Fruit fly (Drosophila melanogaster) whole organism, wandering third instar larva: Measurements from ENCODE around the gene tub.

ENCODE experiments used
- CG32264 ChIP-seq: fragments of 200-800 bp; sonication (Bioruptor generic); optimal IDR thresholded peaks from 2 replicates; lab custom pipeline; 2016; ENCODE audit warnings: missing biosample characterization, missing genetic modification characterization
- Mio ChIP-seq: sonication (Bioruptor generic); optimal IDR thresholded peaks from 2 replicates; lab custom pipeline; 2016; ENCODE audit warnings: missing biosample characterization, missing genetic modification characterization
- Rel ChIP-seq, 2 experiments: fragments of 200-800 bp; sonication (Bioruptor generic) in 1 of 2; optimal IDR thresholded peaks; 2 replicates in 1 of 2; 3 replicates in 1 of 2; lab custom pipeline; 2016 to 2019; ENCODE audit warnings: mild to moderate bottlenecking in 2 of 2, missing biosample characterization in 2 of 2, missing genetic modification characterization in 2 of 2, moderate library complexity in 1 of 2

DNA sequence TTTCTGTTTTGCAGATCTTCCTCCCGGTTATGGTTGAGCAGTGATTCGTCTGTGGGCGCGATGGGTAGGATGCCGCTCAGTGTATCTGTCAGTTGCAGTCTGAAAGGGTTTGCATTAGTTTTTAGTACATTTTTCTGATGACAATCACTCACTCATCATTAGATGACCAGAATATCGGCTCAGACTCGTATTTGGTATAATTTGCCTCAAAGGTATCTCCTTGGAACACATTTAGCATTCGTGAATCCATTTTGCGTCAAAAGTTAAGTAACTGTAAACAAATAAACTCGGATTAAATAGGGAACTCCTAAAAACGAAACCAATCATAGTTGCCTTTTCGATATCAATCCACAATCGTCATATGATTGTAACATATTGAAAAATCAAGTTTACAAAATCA lies 39.2 kb downstream of the tub start, which contains the start of gene CG31525:
- TF ChIP-seq Mio (GFP tag; lab: Kevin White, UChicago): no peak
- TF ChIP-seq CG32264 (GFP tag; lab: Kevin White, UChicago): no peak
- TF ChIP-seq Rel (GFP tag; optimal IDR thresholded peaks at IDR 0.05; lab: Kevin White, UChicago): no peak
- TF ChIP-seq Rel (tag; optimal IDR thresholded peaks at IDR 0.05; lab: Kevin White, UChicago): no peak
